Fruit fly (Drosophila melanogaster) whole organism, pupa: ENCODE data around the gene CG3123.

ENCODE experiments used
- CG13204 ChIP-seq: fragments of 200-800 bp; sonication (Bioruptor generic); optimal IDR thresholded peaks from 2 replicates; lab custom pipeline; 2018; ENCODE audit warnings: missing biosample characterization, mild to moderate bottlenecking, missing genetic modification characterization, moderate library complexity
- CG15710 ChIP-seq: fragments of 200-800 bp; sonication (Bioruptor generic); optimal IDR thresholded peaks from 2 replicates; lab custom pipeline; 2018; ENCODE audit warnings: missing biosample characterization, mild to moderate bottlenecking, missing genetic modification characterization, moderate library complexity
- CG8301 ChIP-seq: fragments of 200-800 bp; sonication (Bioruptor generic); optimal IDR thresholded peaks from 2 replicates; lab custom pipeline; 2018; ENCODE audit warnings: missing biosample characterization, mild to moderate bottlenecking, missing genetic modification characterization
- EcR ChIP-seq: fragments of 200-800 bp; sonication (Bioruptor generic); optimal IDR thresholded peaks from 3 replicates; lab custom pipeline; 2019; ENCODE audit warnings: missing biosample characterization, missing genetic modification characterization, mild to moderate bottlenecking, moderate library complexity, missing genetic modification reagents
- Snoo ChIP-seq: fragments of 200-800 bp; sonication (Bioruptor generic); optimal IDR thresholded peaks from 3 replicates; lab custom pipeline; 2017; ENCODE audit warnings: missing biosample characterization, mild to moderate bottlenecking, missing genetic modification characterization, inconsistent platforms
- fd96Ca ChIP-seq: fragments of 200-800 bp; sonication (Bioruptor generic); IDR thresholded peaks from 3 replicates; pipeline ENCODE4 v1.3.6; 2022; ENCODE audit warnings: missing biosample characterization, missing genetic modification characterization
- rn ChIP-seq: fragments of 200-800 bp; sonication (Bioruptor generic); IDR thresholded peaks from 2 replicates; pipeline ENCODE4 v1.3.6; 2022; ENCODE audit warnings: missing biosample characterization, missing genetic modification characterization

- TF ChIP-seq CG15710 (tag; lab: Kevin White, UChicago) (no peak), CG8301 (no peak), EcR (GFP tag; lab: Kevin White, UChicago) (no peak), fd96Ca (GFP tag; lab: Robert Waterston, UW) (no peak), Snoo (no peak), CG13204 (GFP tag; lab: Kevin White, UChicago) (no peak), rn (no peak)
These were observed 48.9 kb upstream of the CG3123 start, which contains the start of gene Ifrd1 for dm6 chr2L:2874185-2874541.
